Worm (Caenorhabditis elegans) whole organism, L4 larva: ENCODE data around the gene T09F5.2.

Source experiments
- F26F4.8 ChIP-seq: fragments of 200-800 bp; sonication (Bioruptor generic); conservative IDR thresholded peaks from 2 replicates; pipeline ENCODE4 v1.3.6; 2022; ENCODE audit warnings: missing genetic modification characterization, missing compliant biosample characterization
- F49E8.2 ChIP-seq: sonication (generic microtip); optimal IDR thresholded peaks from 2 replicates; lab custom pipeline; 2016; ENCODE audit warnings: missing compliant biosample characterization, mild to moderate bottlenecking, missing genetic modification characterization, borderline replicate concordance
- T20F7.1 ChIP-seq: fragments of 200-800 bp; sonication (Bioruptor generic); optimal IDR thresholded peaks from 2 replicates; lab custom pipeline; 2018; ENCODE audit warnings: mild to moderate bottlenecking, missing genetic modification characterization, missing compliant biosample characterization
- ZK337.2 ChIP-seq: fragments of 200-800 bp; sonication (Bioruptor generic); IDR thresholded peaks from 2 replicates; pipeline ENCODE4 v1.3.6; 2022; ENCODE audit warnings: missing genetic modification reagents, missing genetic modification characterization, missing compliant biosample characterization
- aha-1 ChIP-seq: fragments of 150-350 bp; peaks from one replicate; lab custom pipeline; 2014; ENCODE audit warnings: missing biosample characterization, missing genetic modification characterization
- attf-4 ChIP-seq: sonication (generic microtip); optimal IDR thresholded peaks from 3 replicates; lab custom pipeline; 2017; ENCODE audit warnings: missing biosample characterization, missing genetic modification characterization
- ces-1 ChIP-seq: fragments of 150-350 bp; sonication (generic microtip); optimal IDR thresholded peaks from 4 replicates; lab custom pipeline; 2014; ENCODE audit warnings: missing biosample characterization, missing genetic modification reagents, missing genetic modification characterization
- daf-16 ChIP-seq, 3 experiments: sonication (generic microtip); optimal IDR thresholded peaks; 2 replicates each; lab custom pipeline; 2016 to 2017; ENCODE audit warnings: missing genetic modification characterization in 3 of 3, missing genetic modification reagents in 3 of 3, mild to moderate bottlenecking in 2 of 3, missing compliant biosample characterization in 2 of 3, missing biosample characterization in 1 of 3, moderate library complexity in 1 of 3
- dmd-6 ChIP-seq: fragments of 200-800 bp; sonication (Bioruptor generic); IDR thresholded peaks from 2 replicates; pipeline ENCODE4 v1.3.6; 2022; ENCODE audit warnings: missing genetic modification reagents, missing genetic modification characterization, missing compliant biosample characterization
- dpl-1 ChIP-seq: fragments of 150-350 bp; optimal IDR thresholded peaks from 2 replicates; lab custom pipeline; 2014; ENCODE audit warnings: missing biosample characterization, missing genetic modification reagents, missing genetic modification characterization
- dve-1 ChIP-seq: sonication (generic microtip); optimal IDR thresholded peaks from 2 replicates; lab custom pipeline; 2017; ENCODE audit warnings: antibody characterized with exemption, mild to moderate bottlenecking, missing genetic modification characterization, missing compliant biosample characterization; ENCODE audit not compliant: insufficient read depth
- fkh-10 ChIP-seq: fragments of 150-350 bp; optimal IDR thresholded peaks from 2 replicates; lab custom pipeline; 2014; ENCODE audit warnings: missing biosample characterization, missing genetic modification reagents, missing genetic modification characterization
- fos-1 ChIP-seq: fragments of 150-350 bp; optimal IDR thresholded peaks from 2 replicates; lab custom pipeline; 2014; ENCODE audit warnings: missing biosample characterization, missing genetic modification characterization
- gei-8 ChIP-seq: fragments of 200-800 bp; sonication (Bioruptor generic); optimal IDR thresholded peaks from 2 replicates; lab custom pipeline; 2018; ENCODE audit warnings: mild to moderate bottlenecking, missing genetic modification characterization, missing compliant biosample characterization
- hif-1 ChIP-seq, 2 experiments: sonication (generic microtip); optimal IDR thresholded peaks; 2 replicates each; lab custom pipeline; 2016 to 2017; ENCODE audit warnings: missing compliant biosample characterization in 2 of 2, missing genetic modification characterization in 2 of 2, missing genetic modification reagents in 2 of 2, missing genotype in 2 of 2, mild to moderate bottlenecking in 1 of 2
- hlh-11 ChIP-seq: fragments of 200-800 bp; sonication (Bioruptor generic); optimal IDR thresholded peaks from 2 replicates; lab custom pipeline; 2018; ENCODE audit warnings: mild to moderate bottlenecking, missing genetic modification characterization, missing compliant biosample characterization
- hlh-30 ChIP-seq: sonication (generic microtip); optimal IDR thresholded peaks from 2 replicates; lab custom pipeline; 2017; ENCODE audit warnings: antibody characterized with exemption, mild to moderate bottlenecking, missing genetic modification characterization, missing compliant biosample characterization; ENCODE audit not compliant: insufficient read depth
- hmg-1.1 ChIP-seq: fragments of 200-800 bp; sonication (Bioruptor generic); IDR thresholded peaks from 2 replicates; pipeline ENCODE4 v1.3.6; 2022; ENCODE audit warnings: missing genetic modification reagents, missing genetic modification characterization, missing compliant biosample characterization
- lin-1 ChIP-seq: fragments of 200-800 bp; sonication (Bioruptor generic); IDR thresholded peaks from 2 replicates; pipeline ENCODE4 v1.3.6; 2022; ENCODE audit warnings: missing genetic modification reagents, missing genetic modification characterization, missing compliant biosample characterization
- lin-13 ChIP-seq: fragments of 150-350 bp; optimal IDR thresholded peaks from 2 replicates; lab custom pipeline; 2014; ENCODE audit warnings: missing biosample characterization, missing genetic modification reagents, missing genetic modification characterization
- lin-29 ChIP-seq: fragments of 200-800 bp; sonication (Bioruptor generic); IDR thresholded peaks from 2 replicates; pipeline ENCODE4 v1.3.6; 2022; ENCODE audit warnings: missing genetic modification reagents, missing genetic modification characterization, missing compliant biosample characterization
- lin-38 ChIP-seq: fragments of 200-800 bp; sonication (Bioruptor generic); IDR thresholded peaks from 2 replicates; pipeline ENCODE4 v1.3.6; 2022; ENCODE audit warnings: missing genetic modification reagents, missing genetic modification characterization, missing compliant biosample characterization
- lir-3 ChIP-seq: sonication (generic microtip); optimal IDR thresholded peaks from 2 replicates; lab custom pipeline; 2016; ENCODE audit warnings: mild to moderate bottlenecking, missing genetic modification characterization, missing compliant biosample characterization
- lsy-2 ChIP-seq, 2 experiments: fragments of 150-350 bp in 1 of 2; sonication (generic microtip) in 1 of 2; optimal IDR thresholded peaks; 2 replicates each; lab custom pipeline; 2014 to 2017; ENCODE audit warnings: missing biosample characterization in 2 of 2, missing genetic modification characterization in 2 of 2
- madf-5 ChIP-seq, 2 experiments: fragments of 200-800 bp; sonication (Bioruptor generic); IDR thresholded peaks; 2 replicates each; pipeline ENCODE4 v1.3.6; 2022; ENCODE audit warnings: missing compliant biosample characterization in 2 of 2, missing genetic modification characterization in 2 of 2
- madf-9 ChIP-seq: fragments of 200-800 bp; sonication (Bioruptor generic); conservative IDR thresholded peaks from 2 replicates; pipeline ENCODE4 v1.3.6; 2022; ENCODE audit warnings: missing genetic modification reagents, missing genetic modification characterization, missing compliant biosample characterization
- mep-1 ChIP-seq: fragments of 150-350 bp; sonication (generic microtip); optimal IDR thresholded peaks from 3 replicates; lab custom pipeline; 2014; ENCODE audit warnings: missing biosample characterization, missing genetic modification characterization
- mes-2 ChIP-seq: sonication (generic microtip); optimal IDR thresholded peaks from 2 replicates; lab custom pipeline; 2016; ENCODE audit warnings: missing genotype, mild to moderate bottlenecking, missing genetic modification characterization, missing compliant biosample characterization; ENCODE audit not compliant: poor library complexity, severe bottlenecking
- nhr-10 ChIP-seq: fragments of 150-350 bp; optimal IDR thresholded peaks from 2 replicates; lab custom pipeline; 2014; ENCODE audit warnings: missing biosample characterization, missing genetic modification characterization
- nhr-11 ChIP-seq: fragments of 150-350 bp; optimal IDR thresholded peaks from 2 replicates; lab custom pipeline; 2014; ENCODE audit warnings: missing biosample characterization, missing genetic modification characterization
- nhr-111 ChIP-seq: fragments of 200-800 bp; sonication (Bioruptor generic); optimal IDR thresholded peaks from 2 replicates; lab custom pipeline; 2018; ENCODE audit warnings: mild to moderate bottlenecking, missing genetic modification characterization, missing compliant biosample characterization
- nhr-28 ChIP-seq: fragments of 150-350 bp; optimal IDR thresholded peaks from 2 replicates; lab custom pipeline; 2014; ENCODE audit warnings: missing biosample characterization, missing genetic modification characterization
- nhr-42 ChIP-seq: fragments of 200-800 bp; sonication (Bioruptor generic); IDR thresholded peaks from 2 replicates; pipeline ENCODE4 v1.3.6; 2022; ENCODE audit warnings: missing genetic modification characterization, missing compliant biosample characterization
- nhr-6 ChIP-seq: fragments of 150-350 bp; optimal IDR thresholded peaks from 2 replicates; lab custom pipeline; 2014; ENCODE audit warnings: missing biosample characterization, missing genetic modification characterization
- nhr-77 ChIP-seq: fragments of 150-350 bp; optimal IDR thresholded peaks from 2 replicates; lab custom pipeline; 2014; ENCODE audit warnings: missing biosample characterization, missing genetic modification characterization
- pha-4 ChIP-seq, 2 experiments: fragments of 150-350 bp in 1 of 2; fragments of 200-800 bp in 1 of 2; sonication (Bioruptor generic) in 1 of 2; IDR thresholded peaks in 1 of 2; optimal IDR thresholded peaks in 1 of 2; 2 replicates each; pipeline versions ENCODE4 v1.3.6 to Lab custom; 2014 to 2022; ENCODE audit warnings: missing genetic modification characterization in 2 of 2, missing genetic modification reagents in 2 of 2, missing biosample characterization in 1 of 2, missing compliant biosample characterization in 1 of 2
- php-3 ChIP-seq: fragments of 200-800 bp; sonication (Bioruptor generic); IDR thresholded peaks from 2 replicates; pipeline ENCODE4 v1.3.6; 2022; ENCODE audit warnings: missing genetic modification reagents, missing genetic modification characterization, missing compliant biosample characterization
- pqm-1 ChIP-seq: sonication (generic microtip); optimal IDR thresholded peaks from 2 replicates; lab custom pipeline; 2017; ENCODE audit warnings: missing biosample characterization, missing genetic modification characterization
- skn-1 ChIP-seq: fragments of 150-350 bp; optimal IDR thresholded peaks from 2 replicates; lab custom pipeline; 2014; ENCODE audit warnings: missing biosample characterization, missing genetic modification characterization
- snpc-4 ChIP-seq: fragments of 150-350 bp; optimal IDR thresholded peaks from 2 replicates; lab custom pipeline; 2014; ENCODE audit warnings: missing biosample characterization, missing genetic modification characterization
- spr-1 ChIP-seq: sonication (generic microtip); optimal IDR thresholded peaks from 2 replicates; lab custom pipeline; 2016; ENCODE audit warnings: mild to moderate bottlenecking, missing genetic modification characterization, missing compliant biosample characterization
- tag-97 ChIP-seq: fragments of 200-800 bp; sonication (Bioruptor generic); IDR thresholded peaks from 2 replicates; pipeline ENCODE4 v1.3.6; 2022; ENCODE audit warnings: missing genetic modification characterization, missing compliant biosample characterization
- unc-130 ChIP-seq: sonication (generic microtip); optimal IDR thresholded peaks from 2 replicates; lab custom pipeline; 2016; ENCODE audit warnings: missing genetic modification reagents, missing genetic modification characterization, missing compliant biosample characterization
- vab-7 ChIP-seq: fragments of 200-800 bp; sonication (Bioruptor generic); IDR thresholded peaks from 2 replicates; pipeline ENCODE4 v1.3.6; 2022; ENCODE audit warnings: missing genetic modification reagents, missing genetic modification characterization, missing compliant biosample characterization
- zfp-3 ChIP-seq: fragments of 200-800 bp; sonication (Bioruptor generic); conservative IDR thresholded peaks from 2 replicates; pipeline ENCODE4 v1.3.6; 2022; ENCODE audit warnings: missing genetic modification reagents, missing genetic modification characterization, missing compliant biosample characterization
- zip-11 ChIP-seq: fragments of 200-800 bp; sonication (Bioruptor generic); IDR thresholded peaks from 2 replicates; pipeline ENCODE4 v1.3.6; 2022; ENCODE audit warnings: missing genetic modification characterization, missing compliant biosample characterization
- ztf-7 ChIP-seq: fragments of 150-350 bp; optimal IDR thresholded peaks from 2 replicates; lab custom pipeline; 2014; ENCODE audit warnings: missing biosample characterization, missing genetic modification characterization

T09F5.2 gene

ce11 chrV:15133812-15134211 lies 16.9 kb upstream of the T09F5.2 start:
- TF ChIP-seq fos-1 (tag; lab: Kevin White, UChicago): no peak
- no peak for TF ChIP-seq snpc-4 (tag; lab: Kevin White, UChicago)
- TF ChIP-seq nhr-111: no peak
- no peak for TF ChIP-seq spr-1
- no peak for TF ChIP-seq hif-1 (tag; optimal IDR thresholded peaks at IDR 0.05; lab: Kevin White, UChicago)
- no peak for TF ChIP-seq daf-16 (GFP tag; optimal IDR thresholded peaks at IDR 0.05; lab: Kevin White, UChicago)
- peak; percentile 25 for TF ChIP-seq daf-16 (tag; optimal IDR thresholded peaks at IDR 0.05; lab: Kevin White, UChicago)
- TF ChIP-seq dmd-6 (GFP tag; lab: Robert Waterston, UW): peak; percentile 16; the same call in 1 of the 2 replicates
- no peak for TF ChIP-seq vab-7 (GFP tag; lab: Robert Waterston, UW)
- TF ChIP-seq nhr-6 (tag; lab: Kevin White, UChicago): peak; percentile 8
- no peak for TF ChIP-seq nhr-42 (GFP tag; lab: Robert Waterston, UW)
- no peak for TF ChIP-seq lin-29 (GFP tag; lab: Robert Waterston, UW)
- TF ChIP-seq nhr-28 (tag; lab: Kevin White, UChicago): peak; percentile 36

- TF ChIP-seq skn-1 (tag; lab: Kevin White, UChicago): no peak
- TF ChIP-seq F49E8.2 (tag; lab: Kevin White, UChicago): no peak
- no peak for TF ChIP-seq attf-4 (tag; lab: Kevin White, UChicago)
- peak; percentile 95 for TF ChIP-seq lin-38 (GFP tag; lab: Robert Waterston, UW)
- TF ChIP-seq php-3 (GFP tag; lab: Robert Waterston, UW): no peak
- TF ChIP-seq madf-9 (GFP tag; lab: Robert Waterston, UW): 0 out of 2 replicates have a peak, but pooled peaks have one; percentile 11
- no peak for TF ChIP-seq lir-3
- TF ChIP-seq zfp-3 (GFP tag; lab: Robert Waterston, UW): no peak
- peak; percentile 55 for TF ChIP-seq dve-1
- no peak for TF ChIP-seq mep-1 (tag; lab: Kevin White, UChicago)
- peak; percentile 47; the same call in 1 of the 2 replicates for TF ChIP-seq ZK337.2
- peak; percentile 85 for TF ChIP-seq dpl-1
- TF ChIP-seq lin-13: peak; percentile 58
- peak; percentile 43; the same call in 1 of the 2 replicates for TF ChIP-seq hmg-1.1 (GFP tag; lab: Robert Waterston, UW)
- peak; percentile 69 for TF ChIP-seq nhr-28 (tag; lab: Kevin White, UChicago)
- TF ChIP-seq mes-2 (tag; lab: Kevin White, UChicago): peak; percentile 94
- TF ChIP-seq madf-5 (GFP tag; IDR thresholded peaks at IDR 0.05; lab: Robert Waterston, UW): no peak
- no peak for TF ChIP-seq zip-11 (GFP tag; lab: Robert Waterston, UW)
- peak in 1 of 2 experiments; percentile 72 for TF ChIP-seq hif-1 (tag; optimal IDR thresholded peaks at IDR 0.05; lab: Kevin White, UChicago)
- TF ChIP-seq nhr-11 (tag; lab: Kevin White, UChicago): peak; percentile 52
- peak in 1 of 2 experiments; percentile 46 for TF ChIP-seq lsy-2 (tag; optimal IDR thresholded peaks at IDR 0.05; lab: Kevin White, UChicago)
- no peak for TF ChIP-seq nhr-10 (tag; lab: Kevin White, UChicago)
- peak; percentile 47 for TF ChIP-seq unc-130
- TF ChIP-seq daf-16 (GFP tag; optimal IDR thresholded peaks at IDR 0.05; lab: Kevin White, UChicago): no peak
- peak; percentile 10 for TF ChIP-seq daf-16 (tag; optimal IDR thresholded peaks at IDR 0.05; lab: Kevin White, UChicago)
- TF ChIP-seq dmd-6 (GFP tag; lab: Robert Waterston, UW): peak; percentile 39; the same call in 1 of the 2 replicates
- no peak for TF ChIP-seq lin-1
- TF ChIP-seq pqm-1 (tag; lab: Kevin White, UChicago): no peak
- TF ChIP-seq hlh-30 (tag; lab: Kevin White, UChicago): peak; percentile 63
- peak; percentile 31 for TF ChIP-seq hlh-11 (tag; lab: Kevin White, UChicago)
- no peak for TF ChIP-seq aha-1
- peak; percentile 30 for TF ChIP-seq T20F7.1
- TF ChIP-seq pha-4 (GFP tag; IDR thresholded peaks at IDR 0.05; lab: Robert Waterston, UW): no peak
- peak; percentile 47 for TF ChIP-seq pha-4 (tag; optimal IDR thresholded peaks at IDR 0.05; lab: Kevin White, UChicago)
- TF ChIP-seq gei-8 (GFP tag; lab: Kevin White, UChicago): no peak
- no peak for TF ChIP-seq ztf-7 (tag; lab: Kevin White, UChicago)
- TF ChIP-seq ces-1 (GFP tag; lab: Kevin White, UChicago): no peak
- peak; percentile 79 for TF ChIP-seq nhr-77 (tag; lab: Kevin White, UChicago)
- TF ChIP-seq tag-97 (GFP tag; lab: Robert Waterston, UW): no peak
- TF ChIP-seq fkh-10 (GFP tag; lab: Kevin White, UChicago): peak; percentile 60
- no peak for TF ChIP-seq F26F4.8
Measured at ce11 chrV:15136772-15137171, 14.0 kb upstream of the T09F5.2 start, which contains the start of gene aipl-1. Gene aipl-1 (minus strand): TSS chrV:15136801.
